Worm (Caenorhabditis elegans): ENCODE results near the gene T22G5.1.
A peak's percentile ranks its signal among the peaks of the same experiment; 100 is the strongest.

T22G5.1 gene

ce11 chrV:13876529-13876928 is at the start of gene T22G5.1:
Gene T22G5.1, plus strand, starts transcription at chrV:13876829.
- TF ChIP-seq lin-15B (tag; optimal IDR thresholded peaks at IDR 0.05) (no peak), skn-1 (tag; optimal IDR thresholded peaks at IDR 0.05) (no peak)

- no peak for TF ChIP-seq zfp-2 (tag; optimal IDR thresholded peaks at IDR 0.05)
- peak; percentile 2 for TF ChIP-seq aha-1 (tag)
- TF ChIP-seq unc-62 (GFP tag; optimal IDR thresholded peaks at IDR 0.05 in 1 of 2), result peak in 1 of 2 experiments; percentile 75
- no peak for TF ChIP-seq unc-62 (tag; optimal IDR thresholded peaks at IDR 0.05)
These were observed 48.7 kb upstream of the T22G5.1 start, which contains the start of gene nrf-5 for ce11 chrV:13827920-13828319. Gene nrf-5, plus strand, starts transcription at chrV:13828267.

ce11 chrV:13830813-13831212 is 45.8 kb upstream of the T22G5.1 start, which contains the start of gene str-165:
Gene str-165, plus strand, starts transcription at chrV:13831113.
- TF ChIP-seq unc-62 (GFP tag; optimal IDR thresholded peaks at IDR 0.05 in 1 of 2) (peak in 1 of 2 experiments; percentile 61), unc-62 (tag; optimal IDR thresholded peaks at IDR 0.05) (no peak), sdz-12 (GFP tag; optimal IDR thresholded peaks at IDR 0.05) (no peak), zfp-3 (GFP tag; conservative IDR thresholded peaks at IDR 0.05) (no peak), F44E2.7 (GFP tag; IDR thresholded peaks at IDR 0.05) (no peak), php-3 (GFP tag; IDR thresholded peaks at IDR 0.05) (no peak), tra-1 (GFP tag; IDR thresholded peaks at IDR 0.05) (no peak), dmd-6 (GFP tag; IDR thresholded peaks at IDR 0.05) (no peak)

ce11 chrV:13833951-13834350 is 42.7 kb upstream of the T22G5.1 start, which contains the start of gene srx-129:
Gene srx-129, plus strand, starts transcription at chrV:13834251.
- TF ChIP-seq nhr-10 (tag; optimal IDR thresholded peaks at IDR 0.05) (no peak), pha-4 (GFP tag; IDR thresholded peaks at IDR 0.05) (no peak), pha-4 (tag; optimal IDR thresholded peaks at IDR 0.05) (no peak), ctbp-1 (GFP tag; IDR thresholded peaks at IDR 0.05) (no peak), mep-1 (tag; optimal IDR thresholded peaks at IDR 0.05) (no peak), nhr-48 (tag; optimal IDR thresholded peaks at IDR 0.05) (no peak)

ce11 chrV:13837173-13837572 is 39.5 kb upstream of the T22G5.1 start, which contains the start of gene srx-128:
Gene srx-128, plus strand, starts transcription at chrV:13837473.
- TF ChIP-seq lin-13 (GFP tag; optimal IDR thresholded peaks at IDR 0.05) (no peak), daf-12 (tag; optimal IDR thresholded peaks at IDR 0.05) (no peak), skn-1 (tag; optimal IDR thresholded peaks at IDR 0.05) (no peak), set-16 (GFP tag; IDR thresholded peaks at IDR 0.05) (no peak), gei-8 (GFP tag; optimal IDR thresholded peaks at IDR 0.05) (no peak), daf-19 (GFP tag; conservative IDR thresholded peaks at IDR 0.05) (no peak), ztf-7 (tag; optimal IDR thresholded peaks at IDR 0.05) (no peak), F37D6.2 (tag; optimal IDR thresholded peaks at IDR 0.05) (no peak), dmd-8 (GFP tag; IDR thresholded peaks at IDR 0.05) (no peak), vab-7 (GFP tag; IDR thresholded peaks at IDR 0.05) (no peak), dve-1 (tag; optimal IDR thresholded peaks at IDR 0.05; ENCODE audit: insufficient read depth) (no peak), mdl-1 (tag; optimal IDR thresholded peaks at IDR 0.05) (no peak), R02D3.7 (tag; optimal IDR thresholded peaks at IDR 0.05) (no peak), Y5F2A.4 (GFP tag; optimal IDR thresholded peaks at IDR 0.05) (no peak), unc-130 (GFP tag; optimal IDR thresholded peaks at IDR 0.05) (no peak), mes-2 (tag; optimal IDR thresholded peaks at IDR 0.05; ENCODE audit: poor library complexity, severe bottlenecking) (no peak), mxl-2 (GFP tag; conservative IDR thresholded peaks at IDR 0.05) (no peak), fkh-10 (GFP tag; optimal IDR thresholded peaks at IDR 0.05) (no peak), unc-39 (tag; optimal IDR thresholded peaks at IDR 0.05) (no peak)

Measured in whole organism, L4 larva.